Fruit fly (Drosophila melanogaster) whole organism, embryonic: ENCODE results near the gene CG1951.

ENCODE experiments used
- Adf1 ChIP-seq: fragments of 200-800 bp; sonication (Bioruptor generic); IDR thresholded peaks from 2 replicates; pipeline ENCODE4 v1.3.6; 2022; ENCODE audit warnings: missing biosample characterization, missing genetic modification characterization
- Atf6 ChIP-seq: fragments of 200-800 bp; sonication (Bioruptor generic); IDR thresholded peaks from 2 replicates; pipeline ENCODE4 v1.3.6; 2022; ENCODE audit warnings: missing biosample characterization, missing genetic modification characterization
- Awh ChIP-seq: fragments of 200-800 bp; sonication (Bioruptor generic); IDR thresholded peaks from 2 replicates; pipeline ENCODE4, ENCODE4 v1.3.6; 2022; ENCODE audit warnings: missing biosample characterization, missing genetic modification characterization
- CG12659 ChIP-seq: fragments of 200-800 bp; sonication (Bioruptor generic); optimal IDR thresholded peaks from 3 replicates; lab custom pipeline; 2017; ENCODE audit warnings: mild to moderate bottlenecking, missing biosample characterization, missing genetic modification reagents, missing genetic modification characterization
- CG14710 ChIP-seq: fragments of 200-800 bp; sonication (Bioruptor generic); optimal IDR thresholded peaks from 3 replicates; lab custom pipeline; 2019; ENCODE audit warnings: missing biosample characterization, mild to moderate bottlenecking, missing genetic modification characterization, moderate library complexity
- CG14860 ChIP-seq: fragments of 200-800 bp; sonication (Bioruptor generic); IDR thresholded peaks from 3 replicates; pipeline ENCODE4 v1.3.6; 2022; ENCODE audit warnings: missing biosample characterization, missing genetic modification characterization; ENCODE audit not compliant: partially characterized antibody
- CG15269 ChIP-seq: fragments of 200-800 bp; sonication (Bioruptor generic); optimal IDR thresholded peaks from 2 replicates; lab custom pipeline; 2018; ENCODE audit warnings: missing biosample characterization, mild to moderate bottlenecking, missing genetic modification characterization, moderate library complexity
- CG17328 ChIP-seq: fragments of 200-800 bp; sonication (Bioruptor generic); IDR thresholded peaks from 2 replicates; pipeline ENCODE4 v1.3.6; 2022; ENCODE audit warnings: missing biosample characterization, missing genetic modification characterization
- CG17612 ChIP-seq: fragments of 200-800 bp; sonication (Bioruptor generic); IDR thresholded peaks from 2 replicates; pipeline ENCODE4 v1.3.6; 2022; ENCODE audit warnings: missing biosample characterization, missing genetic modification characterization
- CG18764 ChIP-seq: fragments of 200-800 bp; sonication (Bioruptor generic); optimal IDR thresholded peaks from 3 replicates; lab custom pipeline; 2016; ENCODE audit warnings: missing biosample characterization, missing genetic modification characterization
- CG2116 ChIP-seq: fragments of 200-800 bp; sonication (Bioruptor generic); optimal IDR thresholded peaks from 3 replicates; lab custom pipeline; 2018; ENCODE audit warnings: missing biosample characterization, mild to moderate bottlenecking, missing genetic modification characterization
- CG4820 ChIP-seq: fragments of 200-800 bp; sonication (Bioruptor generic); optimal IDR thresholded peaks from 3 replicates; lab custom pipeline; 2016; ENCODE audit warnings: missing biosample characterization, missing genetic modification characterization
- CG5953 ChIP-seq: fragments of 200-800 bp; sonication (Bioruptor generic); IDR thresholded peaks from 2 replicates; pipeline ENCODE4 v1.3.6; 2022; ENCODE audit warnings: missing biosample characterization, missing genetic modification characterization
- CG6689 ChIP-seq: fragments of 200-800 bp; sonication (Bioruptor generic); IDR thresholded peaks from 2 replicates; pipeline ENCODE4 v1.3.6; 2022; ENCODE audit warnings: missing biosample characterization, missing genetic modification characterization
- CG6791 ChIP-seq: fragments of 200-800 bp; sonication (Bioruptor generic); IDR thresholded peaks from 3 replicates; pipeline ENCODE4 v1.3.6; 2022; ENCODE audit warnings: missing biosample characterization, missing genetic modification characterization; ENCODE audit not compliant: partially characterized antibody
- CG7745 ChIP-seq: fragments of 200-800 bp; sonication (Bioruptor generic); optimal IDR thresholded peaks from 2 replicates; lab custom pipeline; 2018; ENCODE audit warnings: missing biosample characterization, mild to moderate bottlenecking, missing genetic modification characterization, moderate library complexity
- CG9215 ChIP-seq: fragments of 200-800 bp; sonication (Bioruptor generic); IDR thresholded peaks from 2 replicates; pipeline ENCODE4 v1.3.6; 2022; ENCODE audit warnings: missing biosample characterization, missing genetic modification characterization
- Dll ChIP-seq: fragments of 200-800 bp; sonication (Bioruptor generic); IDR thresholded peaks from 4 replicates; pipeline ENCODE4 v1.3.6; 2022; ENCODE audit warnings: missing biosample characterization, missing genetic modification characterization; ENCODE audit not compliant: partially characterized antibody
- H15 ChIP-seq: fragments of 200-800 bp; sonication (Bioruptor generic); IDR thresholded peaks from 3 replicates; pipeline ENCODE4 v1.3.6; 2022; ENCODE audit warnings: missing biosample characterization, missing genetic modification characterization
- HHEX ChIP-seq: fragments of 200-800 bp; sonication (Bioruptor generic); optimal IDR thresholded peaks from 3 replicates; lab custom pipeline; 2017; ENCODE audit warnings: missing biosample characterization, mild to moderate bottlenecking, missing genetic modification characterization, missing genetic modification reagents
- Hr51 ChIP-seq, 2 experiments: fragments of 200-800 bp; sonication (Bioruptor generic); optimal IDR thresholded peaks; 2 replicates in 1 of 2; 3 replicates in 1 of 2; lab custom pipeline; 2016 to 2018; ENCODE audit warnings: missing biosample characterization in 2 of 2, missing genetic modification characterization in 2 of 2, mild to moderate bottlenecking in 1 of 2, moderate library complexity in 1 of 2
- Hr78 ChIP-seq, 2 experiments: fragments of 200-800 bp in 1 of 2; fragments of >200 bp in 1 of 2; sonication (Bioruptor generic) in 1 of 2; optimal IDR thresholded peaks; 2 replicates each; lab custom pipeline; 2017 to 2019; ENCODE audit warnings: missing biosample characterization in 2 of 2, missing genetic modification characterization in 2 of 2, mild to moderate bottlenecking in 1 of 2, moderate library complexity in 1 of 2
- Kr ChIP-seq: fragments of 200-800 bp; sonication (Bioruptor generic); optimal IDR thresholded peaks from 2 replicates; lab custom pipeline; 2017; ENCODE audit warnings: missing biosample characterization, mild to moderate bottlenecking, missing genetic modification characterization
- Lim3 ChIP-seq: fragments of 200-800 bp; sonication (Bioruptor generic); IDR thresholded peaks from 2 replicates; pipeline ENCODE4 v1.3.6; 2022; ENCODE audit warnings: missing biosample characterization, missing genetic modification characterization
- MTF-1 ChIP-seq: fragments of 200-800 bp; sonication (Bioruptor generic); optimal IDR thresholded peaks from 2 replicates; lab custom pipeline; 2018; ENCODE audit warnings: missing biosample characterization, mild to moderate bottlenecking, missing genetic modification characterization, borderline replicate concordance
- Nf-YB ChIP-seq: fragments of 200-800 bp; sonication (Bioruptor generic); optimal IDR thresholded peaks from 3 replicates; lab custom pipeline; 2019; ENCODE audit warnings: missing biosample characterization, mild to moderate bottlenecking, missing genetic modification characterization, moderate library complexity
- Nf-YC ChIP-seq: fragments of 200-800 bp; optimal IDR thresholded peaks from 3 replicates; lab custom pipeline; 2019; ENCODE audit warnings: missing biosample characterization, mild to moderate bottlenecking, missing genetic modification characterization, moderate library complexity
- NfI ChIP-seq: fragments of 200-800 bp; sonication (Bioruptor generic); optimal IDR thresholded peaks from 3 replicates; lab custom pipeline; 2018; ENCODE audit warnings: missing biosample characterization, mild to moderate bottlenecking, missing genetic modification characterization, moderate library complexity
- Sry-δ ChIP-seq: fragments of 200-800 bp; sonication (Bioruptor generic); optimal IDR thresholded peaks from 2 replicates; lab custom pipeline; 2016; ENCODE audit warnings: missing biosample characterization, missing genetic modification characterization
- Usf ChIP-seq: fragments of 200-800 bp; sonication (Bioruptor generic); optimal IDR thresholded peaks from 2 replicates; lab custom pipeline; 2017; ENCODE audit warnings: missing genotype, missing biosample characterization, missing genetic modification characterization
- Xrp1 ChIP-seq: fragments of 200-800 bp; sonication (Bioruptor generic); IDR thresholded peaks from 2 replicates; pipeline ENCODE4 v1.3.6; 2022; ENCODE audit warnings: missing biosample characterization, missing genetic modification characterization
- ato ChIP-seq: fragments of 200-800 bp; sonication (Bioruptor generic); IDR thresholded peaks from 2 replicates; pipeline ENCODE4 v1.3.6; 2022; ENCODE audit warnings: missing biosample characterization, missing genetic modification characterization; ENCODE audit not compliant: partially characterized antibody
- bigmax ChIP-seq: fragments of 200-800 bp; sonication (Bioruptor generic); optimal IDR thresholded peaks from 2 replicates; lab custom pipeline; 2018; ENCODE audit warnings: missing biosample characterization, mild to moderate bottlenecking, missing genetic modification characterization
- croc ChIP-seq: fragments of 200-800 bp; sonication (Bioruptor generic); conservative IDR thresholded peaks from 3 replicates; pipeline ENCODE4 v1.3.6; 2022; ENCODE audit warnings: missing biosample characterization, missing genetic modification characterization
- dmrt11E ChIP-seq: fragments of 200-800 bp; sonication (Bioruptor generic); optimal IDR thresholded peaks from 3 replicates; lab custom pipeline; 2018; ENCODE audit warnings: missing biosample characterization, mild to moderate bottlenecking, missing genetic modification characterization, moderate library complexity
- dysf ChIP-seq: fragments of 200-800 bp; sonication (Bioruptor generic); IDR thresholded peaks from 3 replicates; pipeline ENCODE4 v1.3.6; 2022; ENCODE audit warnings: missing biosample characterization, missing genetic modification characterization
- ems ChIP-seq: fragments of 200-800 bp; sonication (Bioruptor generic); optimal IDR thresholded peaks from 3 replicates; lab custom pipeline; 2016; ENCODE audit warnings: missing biosample characterization, missing genetic modification characterization
- fd96Cb ChIP-seq: fragments of 200-800 bp; sonication (Bioruptor generic); optimal IDR thresholded peaks from 2 replicates; lab custom pipeline; 2018; ENCODE audit warnings: missing biosample characterization, mild to moderate bottlenecking, missing genetic modification characterization, moderate library complexity
- gem ChIP-seq: fragments of 200-800 bp; sonication (Bioruptor generic); optimal IDR thresholded peaks from 2 replicates; lab custom pipeline; 2019; ENCODE audit warnings: missing biosample characterization, mild to moderate bottlenecking, missing genetic modification characterization, moderate library complexity
- grn ChIP-seq: fragments of 200-800 bp; sonication (Bioruptor generic); optimal IDR thresholded peaks from 3 replicates; lab custom pipeline; 2017; ENCODE audit warnings: missing biosample characterization, missing genetic modification characterization
- jing ChIP-seq: fragments of 200-800 bp; sonication (Bioruptor generic); optimal IDR thresholded peaks from 2 replicates; lab custom pipeline; 2018; ENCODE audit warnings: missing biosample characterization, mild to moderate bottlenecking, missing genetic modification characterization
- lola ChIP-seq, 3 experiments: fragments of >200 bp in 2 of 3; fragments of 200-800 bp in 1 of 3; sonication (Bioruptor generic) in 1 of 3; optimal IDR thresholded peaks; 2 replicates each; lab custom pipeline; 2017 to 2019; ENCODE audit warnings: missing biosample characterization in 3 of 3, missing genetic modification characterization in 3 of 3, mild to moderate bottlenecking in 1 of 3, moderate library complexity in 1 of 3
- peb ChIP-seq: fragments of 200-800 bp; sonication (Bioruptor generic); IDR thresholded peaks from 2 replicates; pipeline ENCODE4 v1.3.6; 2022; ENCODE audit warnings: missing biosample characterization, missing genetic modification characterization
- pzg ChIP-seq: fragments of 200-800 bp; sonication (Bioruptor generic); optimal IDR thresholded peaks from 3 replicates; lab custom pipeline; 2018; ENCODE audit warnings: missing biosample characterization, mild to moderate bottlenecking, missing genetic modification characterization, moderate library complexity
- repo ChIP-seq: fragments of 200-800 bp; sonication (Bioruptor generic); optimal IDR thresholded peaks from 2 replicates; lab custom pipeline; 2016; ENCODE audit warnings: missing biosample characterization, missing genetic modification characterization
- sens ChIP-seq: fragments of 200-800 bp; sonication (Bioruptor generic); peaks from one replicate; lab custom pipeline; 2016; ENCODE audit warnings: missing biosample characterization, missing genetic modification characterization
- sim ChIP-seq: fragments of 200-800 bp; sonication (Bioruptor generic); IDR thresholded peaks from 2 replicates; pipeline ENCODE4 v1.3.6; 2022; ENCODE audit warnings: missing biosample characterization, missing genetic modification characterization
- slou ChIP-seq: fragments of 200-800 bp; sonication (Bioruptor generic); optimal IDR thresholded peaks from 3 replicates; lab custom pipeline; 2016; ENCODE audit warnings: missing biosample characterization, missing genetic modification characterization
- tup ChIP-seq: fragments of 200-800 bp; sonication (Bioruptor generic); optimal IDR thresholded peaks from 2 replicates; lab custom pipeline; 2016; ENCODE audit warnings: missing biosample characterization, mild to moderate bottlenecking, missing genetic modification characterization, moderate library complexity

CG1951 gene

DNA sequence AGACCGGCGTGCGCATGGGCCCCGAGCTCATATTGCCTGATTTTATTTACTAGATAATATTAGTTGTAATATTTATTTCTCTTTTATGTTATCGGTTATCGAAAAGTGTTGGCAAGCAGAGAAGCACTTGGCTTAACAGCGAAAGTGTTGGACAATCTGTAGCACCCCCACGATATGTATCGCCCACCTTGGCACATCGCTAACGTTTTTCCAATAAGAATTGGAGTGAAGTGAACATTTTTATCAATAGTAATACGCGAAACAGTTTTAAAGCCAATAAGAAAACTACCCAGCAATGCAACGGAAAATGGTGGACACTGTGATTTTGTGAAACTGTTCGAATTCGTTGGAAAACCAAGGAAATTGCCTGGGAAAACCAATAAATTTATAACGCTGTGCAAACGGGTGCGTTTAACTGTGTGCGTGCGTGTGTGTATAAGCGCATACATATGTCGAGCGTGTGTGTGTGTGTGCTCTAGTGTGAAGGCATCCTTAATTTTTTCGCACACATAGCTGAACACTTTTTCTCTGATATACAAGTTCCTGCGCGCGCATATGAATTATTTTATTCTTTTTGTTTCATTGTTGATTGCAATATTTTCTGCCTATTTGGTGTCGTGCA is 12.0 kb downstream of the CG1951 start, which contains the start of the genes Slu7 and Pkc98E (continued):
- no peak for TF ChIP-seq jing
- no peak for TF ChIP-seq sim (GFP tag; lab: Robert Waterston, UW)
- TF ChIP-seq pzg (GFP tag; lab: Kevin White, UChicago), result peak; percentile 91
- peak; percentile 80 for TF ChIP-seq CG7745 (tag; lab: Kevin White, UChicago)
- 0 out of 3 replicates have a peak, but pooled peaks have one; percentile 27 for TF ChIP-seq dysf
- peak; percentile 55; the same call in 1 of the 2 replicates for TF ChIP-seq Atf6 (GFP tag; lab: Robert Waterston, UW)
- TF ChIP-seq Nf-YC, result no peak
- TF ChIP-seq ato (GFP tag; lab: Robert Waterston, UW), result peak; percentile 82
- TF ChIP-seq Kr, result no peak
- TF ChIP-seq CG14860 (GFP tag; lab: Robert Waterston, UW), result peak; percentile 83
- peak; percentile 80 for TF ChIP-seq Dll (GFP tag; lab: Robert Waterston, UW)
- peak; percentile 18 for TF ChIP-seq gem (tag; lab: Kevin White, UChicago)
- peak; percentile 89 for TF ChIP-seq CG12659 (GFP tag; lab: Kevin White, UChicago)
- TF ChIP-seq CG2116 (GFP tag; lab: Kevin White, UChicago), result peak; percentile 53
- TF ChIP-seq H15 (GFP tag; lab: Robert Waterston, UW), result peak; percentile 47; the same call in 1 of the 3 replicates
- no peak for TF ChIP-seq CG17612 (GFP tag; lab: Robert Waterston, UW)
- TF ChIP-seq grn, result peak; percentile 44
- TF ChIP-seq slou (GFP tag; lab: Kevin White, UChicago), result peak; percentile 13
- peak; percentile 64 for TF ChIP-seq NfI (GFP tag; lab: Kevin White, UChicago)
- TF ChIP-seq Awh (GFP tag; lab: Robert Waterston, UW), result no peak
- TF ChIP-seq Lim3 (GFP tag; lab: Robert Waterston, UW), result no peak
- peak; percentile 94 for TF ChIP-seq Sry-δ (GFP tag; lab: Kevin White, UChicago)
- peak; percentile 43 for TF ChIP-seq MTF-1 (GFP tag; lab: Kevin White, UChicago)
- peak; percentile 49 for TF ChIP-seq ems (GFP tag; lab: Kevin White, UChicago)
- peak; percentile 4 for TF ChIP-seq HHEX (GFP tag; lab: Kevin White, UChicago)
- TF ChIP-seq Xrp1, result peak; percentile 70
- TF ChIP-seq Nf-YB (GFP tag; lab: Kevin White, UChicago), result no peak
- peak; percentile 17 for TF ChIP-seq dmrt11E (tag; lab: Kevin White, UChicago)
- peak; percentile 5 for TF ChIP-seq tup (GFP tag; lab: Kevin White, UChicago)
- TF ChIP-seq CG9215, result peak; percentile 65
- no peak for TF ChIP-seq fd96Cb (tag; lab: Kevin White, UChicago)
- no peak for TF ChIP-seq Usf
- TF ChIP-seq croc, result no peak
- TF ChIP-seq CG4820 (GFP tag; lab: Kevin White, UChicago), result no peak
- peak in 1 of 2 experiments; percentile 66 for TF ChIP-seq Hr51 (GFP tag; optimal IDR thresholded peaks at IDR 0.05; lab: Kevin White, UChicago)
- TF ChIP-seq lola (GFP tag; optimal IDR thresholded peaks at IDR 0.05; lab: Kevin White, UChicago), result peak in 1 of 3 experiments; percentile 68
- 0 out of 2 replicates have a peak, but pooled peaks have one; percentile 7 for TF ChIP-seq CG6689 (GFP tag; lab: Robert Waterston, UW)
- TF ChIP-seq CG15269 (tag; lab: Kevin White, UChicago), result peak; percentile 46
- peak; percentile 79 for TF ChIP-seq sens (GFP tag; lab: Kevin White, UChicago)
- TF ChIP-seq peb (GFP tag; lab: Robert Waterston, UW), result no peak
- TF ChIP-seq repo (GFP tag; lab: Kevin White, UChicago), result peak; percentile 37
- peak; percentile 57 for TF ChIP-seq CG14710
- TF ChIP-seq CG6791 (GFP tag; lab: Robert Waterston, UW), result peak; percentile 95
- TF ChIP-seq CG17328 (GFP tag; lab: Robert Waterston, UW), result peak; percentile 58
- TF ChIP-seq Hr78 (GFP tag; optimal IDR thresholded peaks at IDR 0.05; lab: Kevin White, UChicago), result no peak
- no peak for TF ChIP-seq CG5953 (GFP tag; lab: Robert Waterston, UW)
- TF ChIP-seq CG18764, result peak; percentile 19
- peak; percentile 34; the same call in 1 of the 2 replicates for TF ChIP-seq Adf1 (GFP tag; lab: Robert Waterston, UW)
- no peak for TF ChIP-seq bigmax (GFP tag; lab: Kevin White, UChicago)
